Worm (Caenorhabditis elegans) whole organism, late embryonic: ENCODE measurements around the gene srd-74.

Source experiments
- ceh-31 ChIP-seq: sonication (generic microtip); optimal IDR thresholded peaks from 2 replicates; lab custom pipeline; 2016; ENCODE audit warnings: missing genetic modification characterization, missing compliant biosample characterization
- ceh-9 ChIP-seq: sonication (generic microtip); optimal IDR thresholded peaks from 2 replicates; lab custom pipeline; 2016; ENCODE audit warnings: mild to moderate bottlenecking, missing genetic modification characterization, inconsistent platforms, missing compliant biosample characterization
- dve-1 ChIP-seq: sonication (generic microtip); optimal IDR thresholded peaks from 2 replicates; lab custom pipeline; 2017; ENCODE audit warnings: antibody characterized with exemption, mild to moderate bottlenecking, missing genetic modification characterization, missing compliant biosample characterization
- tbx-2 ChIP-seq: sonication (generic microtip); optimal IDR thresholded peaks from 2 replicates; lab custom pipeline; 2016; ENCODE audit warnings: missing genetic modification characterization, missing compliant biosample characterization
- ttx-3 ChIP-seq: sonication (generic microtip); optimal IDR thresholded peaks from 2 replicates; lab custom pipeline; 2016; ENCODE audit warnings: missing genetic modification reagents, missing genetic modification characterization, missing compliant biosample characterization

ce11 chrIII:11830522-11831489 is 48.9 kb downstream of the srd-74 start:
- no peak for TF ChIP-seq dve-1 (tag; lab: Kevin White, UChicago)
- TF ChIP-seq ttx-3 (tag; lab: Kevin White, UChicago) = no peak
- no peak for TF ChIP-seq ceh-31 (tag; lab: Kevin White, UChicago)
- TF ChIP-seq ceh-9 = no peak
- TF ChIP-seq tbx-2 (tag; lab: Kevin White, UChicago) = no peak
